Fruit fly (Drosophila melanogaster) whole organism, embryonic: ENCODE data around the gene Rcd5.

Experiments used
- CG1024 ChIP-seq: fragments of 200-800 bp; sonication (Bioruptor generic); IDR thresholded peaks from 2 replicates; pipeline ENCODE4 v1.3.6; 2022; ENCODE audit warnings: missing biosample characterization, missing genetic modification characterization
- CG10979 ChIP-seq: fragments of 200-800 bp; sonication (Bioruptor generic); optimal IDR thresholded peaks from 2 replicates; lab custom pipeline; 2018; ENCODE audit warnings: missing biosample characterization, mild to moderate bottlenecking, missing genetic modification characterization, moderate library complexity
- CG14050 ChIP-seq: fragments of 200-800 bp; sonication (Bioruptor generic); IDR thresholded peaks from 3 replicates; pipeline ENCODE4 v1.3.6; 2022; ENCODE audit warnings: missing biosample characterization, missing genetic modification characterization
- CG15011 ChIP-seq: fragments of 200-800 bp; sonication (Bioruptor generic); optimal IDR thresholded peaks from 3 replicates; lab custom pipeline; 2018; ENCODE audit warnings: missing biosample characterization, mild to moderate bottlenecking, missing genetic modification characterization
- CG15269 ChIP-seq: fragments of 200-800 bp; sonication (Bioruptor generic); optimal IDR thresholded peaks from 2 replicates; lab custom pipeline; 2018; ENCODE audit warnings: missing biosample characterization, mild to moderate bottlenecking, missing genetic modification characterization, moderate library complexity
- CG16779 ChIP-seq: fragments of 200-800 bp; sonication (Bioruptor generic); IDR thresholded peaks from 2 replicates; pipeline ENCODE4 v1.3.6; 2022; ENCODE audit warnings: missing biosample characterization, missing genetic modification characterization
- CG17359 ChIP-seq: fragments of 200-800 bp; sonication (Bioruptor generic); optimal IDR thresholded peaks from 3 replicates; lab custom pipeline; 2018; ENCODE audit warnings: missing biosample characterization, mild to moderate bottlenecking, missing genetic modification characterization, moderate library complexity
- CG17361 ChIP-seq: fragments of 200-800 bp; sonication (Bioruptor generic); IDR thresholded peaks from 3 replicates; pipeline ENCODE4 v1.3.6; 2022; ENCODE audit warnings: missing biosample characterization, missing genetic modification characterization
- CG17912 ChIP-seq: fragments of 200-800 bp; sonication (Bioruptor generic); optimal IDR thresholded peaks from 2 replicates; lab custom pipeline; 2018; ENCODE audit warnings: missing biosample characterization, mild to moderate bottlenecking, missing genetic modification characterization
- CG2678 ChIP-seq: fragments of 200-800 bp; sonication (Bioruptor generic); optimal IDR thresholded peaks from 3 replicates; lab custom pipeline; 2019; ENCODE audit warnings: missing biosample characterization, mild to moderate bottlenecking, missing genetic modification characterization, moderate library complexity
- CG31365 ChIP-seq: fragments of 200-800 bp; sonication (Bioruptor generic); optimal IDR thresholded peaks from 2 replicates; lab custom pipeline; 2018; ENCODE audit warnings: missing biosample characterization, mild to moderate bottlenecking, missing genetic modification characterization
- CG31388 ChIP-seq: fragments of 200-800 bp; sonication (Bioruptor generic); optimal IDR thresholded peaks from 2 replicates; lab custom pipeline; 2016; ENCODE audit warnings: missing biosample characterization, missing genetic modification characterization
- CG31441 ChIP-seq: fragments of 200-800 bp; sonication (Bioruptor generic); IDR thresholded peaks from 2 replicates; pipeline ENCODE4 v1.3.6; 2022; ENCODE audit warnings: missing biosample characterization, missing genetic modification characterization
- CG34422 ChIP-seq: fragments of 200-800 bp; sonication (Bioruptor generic); IDR thresholded peaks from 3 replicates; pipeline ENCODE4 v1.3.6; 2022; ENCODE audit warnings: missing biosample characterization, missing genetic modification characterization
- CG4282 ChIP-seq: fragments of 200-800 bp; sonication (Bioruptor generic); optimal IDR thresholded peaks from 2 replicates; lab custom pipeline; 2016; ENCODE audit warnings: missing biosample characterization, missing genetic modification characterization
- CG4617 ChIP-seq: fragments of 200-800 bp; sonication (Bioruptor generic); optimal IDR thresholded peaks from 3 replicates; lab custom pipeline; 2016; ENCODE audit warnings: missing biosample characterization, missing genetic modification characterization, borderline replicate concordance
- CG8089 ChIP-seq: fragments of 200-800 bp; sonication (Bioruptor generic); optimal IDR thresholded peaks from 3 replicates; lab custom pipeline; 2016; ENCODE audit warnings: missing biosample characterization, missing genetic modification characterization
- D19B ChIP-seq: fragments of 200-800 bp; sonication (Bioruptor generic); optimal IDR thresholded peaks from 2 replicates; lab custom pipeline; 2017; ENCODE audit warnings: missing biosample characterization, mild to moderate bottlenecking, missing genetic modification characterization
- Doc2 ChIP-seq: fragments of 200-800 bp; sonication (Bioruptor generic); IDR thresholded peaks from 2 replicates; pipeline ENCODE4 v1.3.6; 2022; ENCODE audit warnings: missing biosample characterization, missing genetic modification characterization
- Eip74EF ChIP-seq, 2 experiments: fragments of 200-800 bp in 1 of 2; fragments of >200 bp in 1 of 2; sonication (Bioruptor generic) in 1 of 2; optimal IDR thresholded peaks; 2 replicates each; lab custom pipeline; 2017 to 2019; ENCODE audit warnings: missing biosample characterization in 2 of 2, missing genetic modification characterization in 2 of 2, mild to moderate bottlenecking in 1 of 2, moderate library complexity in 1 of 2
- HmgD ChIP-seq: fragments of 200-800 bp; sonication (Bioruptor generic); optimal IDR thresholded peaks from 3 replicates; lab custom pipeline; 2016; ENCODE audit warnings: missing biosample characterization, missing genetic modification characterization
- MTF-1 ChIP-seq: fragments of 200-800 bp; sonication (Bioruptor generic); optimal IDR thresholded peaks from 2 replicates; lab custom pipeline; 2018; ENCODE audit warnings: missing biosample characterization, mild to moderate bottlenecking, missing genetic modification characterization, borderline replicate concordance
- NFAT ChIP-seq: fragments of 200-800 bp; sonication (Bioruptor generic); IDR thresholded peaks from 2 replicates; pipeline ENCODE4 v1.3.6; 2022; ENCODE audit warnings: missing biosample characterization, missing genetic modification characterization
- Nf-YA ChIP-seq: fragments of 200-800 bp; sonication (Bioruptor generic); IDR thresholded peaks from 2 replicates; pipeline ENCODE4 v1.3.6; 2022; ENCODE audit warnings: missing biosample characterization, missing genetic modification characterization
- Nf-YB ChIP-seq: fragments of 200-800 bp; sonication (Bioruptor generic); optimal IDR thresholded peaks from 3 replicates; lab custom pipeline; 2019; ENCODE audit warnings: missing biosample characterization, mild to moderate bottlenecking, missing genetic modification characterization, moderate library complexity
- TFAM ChIP-seq: fragments of 200-800 bp; sonication (Bioruptor generic); optimal IDR thresholded peaks from 2 replicates; lab custom pipeline; 2017; ENCODE audit warnings: missing biosample characterization, missing genetic modification characterization, inconsistent platforms
- ac ChIP-seq: fragments of 200-800 bp; sonication (Bioruptor generic); optimal IDR thresholded peaks from 3 replicates; lab custom pipeline; 2017; ENCODE audit warnings: missing biosample characterization, mild to moderate bottlenecking, missing genetic modification characterization
- ash1 ChIP-seq: fragments of 200-800 bp; sonication (Bioruptor generic); optimal IDR thresholded peaks from 2 replicates; lab custom pipeline; 2018; ENCODE audit warnings: missing biosample characterization, mild to moderate bottlenecking, missing genetic modification characterization
- ci ChIP-seq: fragments of 200-800 bp; sonication (Bioruptor generic); IDR thresholded peaks from 3 replicates; pipeline ENCODE4 v1.3.6; 2022; ENCODE audit warnings: missing biosample characterization, missing genetic modification characterization
- corto ChIP-seq: fragments of 200-800 bp; sonication (Bioruptor generic); optimal IDR thresholded peaks from 2 replicates; lab custom pipeline; 2016; ENCODE audit warnings: missing biosample characterization, mild to moderate bottlenecking, missing genetic modification characterization, moderate library complexity
- danr ChIP-seq: fragments of 200-800 bp; sonication (Bioruptor generic); IDR thresholded peaks from 2 replicates; pipeline ENCODE4 v1.3.6; 2022; ENCODE audit warnings: missing biosample characterization, missing genetic modification characterization
- dimm ChIP-seq: fragments of 200-800 bp; sonication (Bioruptor generic); IDR thresholded peaks from 2 replicates; pipeline ENCODE4 v1.3.6; 2022; ENCODE audit warnings: missing biosample characterization, missing genetic modification characterization
- dpn ChIP-seq, 2 experiments: fragments of 200-800 bp; sonication (Bioruptor generic); optimal IDR thresholded peaks; 3 replicates each; lab custom pipeline; 2016; ENCODE audit warnings: missing biosample characterization in 2 of 2, missing genetic modification characterization in 2 of 2
- fru ChIP-seq: fragments of >200 bp; optimal IDR thresholded peaks from 2 replicates; lab custom pipeline; 2017
- hb ChIP-seq: fragments of 200-800 bp; sonication (Bioruptor generic); IDR thresholded peaks from 3 replicates; pipeline ENCODE4 v1.3.6; 2022; ENCODE audit warnings: missing biosample characterization, missing genetic modification characterization; ENCODE audit not compliant: partially characterized antibody
- luna ChIP-seq: fragments of 200-800 bp; sonication (Bioruptor generic); optimal IDR thresholded peaks from 2 replicates; lab custom pipeline; 2016; ENCODE audit warnings: missing biosample characterization, missing genetic modification characterization
- mam ChIP-seq: fragments of 200-800 bp; sonication (Bioruptor generic); optimal IDR thresholded peaks from 3 replicates; lab custom pipeline; 2016; ENCODE audit warnings: missing biosample characterization, missing genetic modification characterization
- nau ChIP-seq: fragments of 200-800 bp; sonication (Bioruptor generic); optimal IDR thresholded peaks from 3 replicates; lab custom pipeline; 2017; ENCODE audit warnings: missing biosample characterization, mild to moderate bottlenecking, missing genetic modification characterization, missing genetic modification reagents
- oc ChIP-seq: fragments of 200-800 bp; sonication (Bioruptor generic); optimal IDR thresholded peaks from 2 replicates; lab custom pipeline; 2018; ENCODE audit warnings: missing biosample characterization, mild to moderate bottlenecking, missing genetic modification characterization, moderate library complexity
- p53 ChIP-seq: fragments of 200-800 bp; sonication (Bioruptor generic); optimal IDR thresholded peaks from 2 replicates; lab custom pipeline; 2016; ENCODE audit warnings: missing biosample characterization, missing genetic modification characterization
- pan ChIP-seq, 4 experiments: fragments of >200 bp in 3 of 4; fragments of 200-800 bp in 1 of 4; sonication (Bioruptor generic) in 1 of 4; optimal IDR thresholded peaks in 3 of 4; IDR thresholded peaks in 1 of 4; 2 replicates each; pipeline versions ENCODE4 v1.3.6 to Lab custom; 2017 to 2022; ENCODE audit warnings: missing biosample characterization in 2 of 4, missing genetic modification characterization in 2 of 4, mixed read lengths in 1 of 4
- pzg ChIP-seq: fragments of 200-800 bp; sonication (Bioruptor generic); optimal IDR thresholded peaks from 3 replicates; lab custom pipeline; 2018; ENCODE audit warnings: missing biosample characterization, mild to moderate bottlenecking, missing genetic modification characterization, moderate library complexity
- salm ChIP-seq: fragments of 200-800 bp; sonication (Bioruptor generic); optimal IDR thresholded peaks from 2 replicates; lab custom pipeline; 2018; ENCODE audit warnings: missing biosample characterization, mild to moderate bottlenecking, missing genetic modification characterization
- sd ChIP-seq: fragments of 200-800 bp; sonication (Bioruptor generic); optimal IDR thresholded peaks from 3 replicates; lab custom pipeline; 2018; ENCODE audit warnings: missing biosample characterization, mild to moderate bottlenecking, missing genetic modification characterization, moderate library complexity
- sens-2 ChIP-seq: fragments of 200-800 bp; sonication (Bioruptor generic); IDR thresholded peaks from 2 replicates; pipeline ENCODE4 v1.3.6; 2022; ENCODE audit warnings: missing biosample characterization, missing genetic modification characterization
- shn ChIP-seq: fragments of 200-800 bp; sonication (Bioruptor generic); optimal IDR thresholded peaks from 3 replicates; lab custom pipeline; 2016; ENCODE audit warnings: missing biosample characterization, missing genetic modification characterization
- stwl ChIP-seq: fragments of 200-800 bp; sonication (Bioruptor generic); optimal IDR thresholded peaks from 3 replicates; lab custom pipeline; 2018; ENCODE audit warnings: missing biosample characterization, mild to moderate bottlenecking, missing genetic modification characterization, moderate library complexity
- tna ChIP-seq: fragments of 200-800 bp; sonication (Bioruptor generic); IDR thresholded peaks from 2 replicates; pipeline ENCODE4 v1.3.6; 2022; ENCODE audit warnings: missing biosample characterization, missing genetic modification characterization; ENCODE audit not compliant: partially characterized antibody
- ttk ChIP-seq: fragments of 200-800 bp; sonication (Bioruptor generic); IDR thresholded peaks from 2 replicates; pipeline ENCODE4 v2.1.2; 2022; ENCODE audit warnings: missing biosample characterization, missing genetic modification characterization

The Rcd5 gene

DNA sequence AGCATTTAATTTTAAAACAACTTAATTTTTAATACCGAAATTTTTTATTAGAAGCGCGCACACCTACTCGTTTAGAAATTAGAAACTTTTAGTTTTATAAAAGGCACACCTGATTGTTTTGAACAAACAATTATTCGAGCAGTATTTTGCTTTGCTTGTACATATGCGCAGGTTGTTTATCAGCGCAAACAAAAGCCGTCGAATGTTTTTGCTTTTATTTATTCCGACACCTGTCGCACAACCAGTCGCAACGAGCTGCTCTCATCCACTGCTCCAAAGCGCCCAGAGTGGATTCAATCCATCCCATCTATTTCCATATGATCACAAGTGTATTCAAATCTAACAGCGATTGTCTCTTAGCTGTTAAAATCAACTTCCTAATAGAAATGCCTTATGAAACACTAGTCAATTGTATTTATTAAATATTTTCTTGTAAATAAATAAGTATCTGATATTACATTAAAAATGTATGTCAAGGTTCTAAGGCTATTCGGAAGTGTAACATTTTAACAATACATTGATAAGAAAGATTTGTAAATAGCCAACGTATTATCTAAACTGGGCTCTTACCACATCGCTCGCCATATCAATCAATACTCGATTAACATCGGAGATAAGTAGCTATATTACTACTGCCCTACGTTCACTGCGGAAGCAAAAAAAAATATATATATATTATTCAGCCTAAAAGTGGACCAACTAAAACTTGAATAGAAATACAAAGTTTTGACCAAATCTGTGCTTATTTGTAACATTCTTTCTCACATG lies 14.4 kb upstream of the Rcd5 start, which contains the start of gene CG11594 (continued):
- TF ChIP-seq CG31388 (GFP tag; lab: Kevin White, UChicago), result no peak
- TF ChIP-seq MTF-1 (GFP tag; lab: Kevin White, UChicago), result peak; percentile 24
- TF ChIP-seq corto, result no peak
- peak; percentile 39 for TF ChIP-seq CG15269 (tag; lab: Kevin White, UChicago)
- no peak for TF ChIP-seq Nf-YB (GFP tag; lab: Kevin White, UChicago)
- no peak for TF ChIP-seq luna (GFP tag; lab: Kevin White, UChicago)
- TF ChIP-seq NFAT (GFP tag; lab: Robert Waterston, UW), result peak; percentile 33; the same call in 1 of the 2 replicates
- TF ChIP-seq Nf-YA (GFP tag; lab: Robert Waterston, UW), result no peak
- TF ChIP-seq ac (GFP tag; lab: Kevin White, UChicago), result no peak
- no peak for TF ChIP-seq CG34422 (GFP tag; lab: Robert Waterston, UW)
- TF ChIP-seq CG17361 (GFP tag; lab: Robert Waterston, UW), result no peak
- no peak for TF ChIP-seq CG16779
- peak in 1 of 2 experiments; percentile 51 for TF ChIP-seq dpn (GFP tag; optimal IDR thresholded peaks at IDR 0.05; lab: Kevin White, UChicago)
- TF ChIP-seq Eip74EF (GFP tag; optimal IDR thresholded peaks at IDR 0.05; lab: Kevin White, UChicago), result peak in 1 of 2 experiments; percentile 54
- no peak for TF ChIP-seq CG2678
- TF ChIP-seq CG17912 (GFP tag; lab: Kevin White, UChicago), result peak; percentile 30
- TF ChIP-seq danr, result no peak
- TF ChIP-seq ci (GFP tag; lab: Robert Waterston, UW), result peak; percentile 9; the same call in 1 of the 3 replicates
- no peak for TF ChIP-seq sens-2 (GFP tag; lab: Robert Waterston, UW)
- no peak for TF ChIP-seq fru (lab: Kevin White, UChicago)
- no peak for TF ChIP-seq CG1024
- TF ChIP-seq CG8089 (GFP tag; lab: Kevin White, UChicago), result no peak
- TF ChIP-seq CG14050, result no peak
- no peak for TF ChIP-seq salm (tag; lab: Kevin White, UChicago)
- TF ChIP-seq mam (GFP tag; lab: Kevin White, UChicago), result no peak
- no peak for TF ChIP-seq CG4617 (GFP tag; lab: Kevin White, UChicago)
- TF ChIP-seq CG15011 (GFP tag; lab: Kevin White, UChicago), result peak; percentile 48
- TF ChIP-seq HmgD, result no peak
- TF ChIP-seq CG10979 (tag; lab: Kevin White, UChicago), result no peak
- no peak for TF ChIP-seq stwl (tag; lab: Kevin White, UChicago)
- TF ChIP-seq shn (GFP tag; lab: Kevin White, UChicago), result no peak
- no peak for TF ChIP-seq ttk (GFP tag; lab: Robert Waterston, UW)
- no peak for TF ChIP-seq CG31365
- no peak for TF ChIP-seq p53 (GFP tag; lab: Kevin White, UChicago)
- no peak for TF ChIP-seq ash1 (GFP tag; lab: Kevin White, UChicago)
- TF ChIP-seq nau (GFP tag; lab: Kevin White, UChicago), result no peak
- no peak for TF ChIP-seq hb (GFP tag; lab: Robert Waterston, UW)
- no peak for TF ChIP-seq pan (optimal IDR thresholded peaks at IDR 0.05; lab: Kevin White, UChicago)
- TF ChIP-seq pan (GFP tag; optimal IDR thresholded peaks at IDR 0.05 in 1 of 2, IDR thresholded peaks at IDR 0.05 in 1 of 2), result peak in 1 of 2 experiments; percentile 34
- no peak for TF ChIP-seq dimm (GFP tag; lab: Robert Waterston, UW)
- no peak for TF ChIP-seq D19B (GFP tag; lab: Kevin White, UChicago)
- no peak for TF ChIP-seq Doc2 (GFP tag; lab: Robert Waterston, UW)
- TF ChIP-seq pzg (GFP tag; lab: Kevin White, UChicago), result no peak
- TF ChIP-seq oc (tag; lab: Kevin White, UChicago), result no peak
- no peak for TF ChIP-seq TFAM (GFP tag; lab: Kevin White, UChicago)
- TF ChIP-seq CG17359 (tag; lab: Kevin White, UChicago), result no peak
- TF ChIP-seq sd (tag; lab: Kevin White, UChicago), result no peak
- TF ChIP-seq CG4282 (GFP tag; lab: Kevin White, UChicago), result no peak
- no peak for TF ChIP-seq tna (GFP tag; lab: Robert Waterston, UW)
- no peak for TF ChIP-seq CG31441 (GFP tag; lab: Robert Waterston, UW)
